Worm (Caenorhabditis elegans) whole organism, L4 larva: ENCODE data around the gene srp-7.

Source experiments
- ZK337.2 ChIP-seq: fragments of 200-800 bp; sonication (Bioruptor generic); IDR thresholded peaks from 2 replicates; pipeline ENCODE4 v1.3.6; 2022; ENCODE audit warnings: missing genetic modification reagents, missing genetic modification characterization, missing compliant biosample characterization
- ZK546.5 ChIP-seq, 2 experiments: sonication (generic microtip); optimal IDR thresholded peaks; 2 replicates each; lab custom pipeline; 2017; ENCODE audit warnings: missing biosample characterization in 2 of 2, missing genetic modification characterization in 2 of 2
- ama-1 ChIP-seq: fragments of 150-350 bp; optimal IDR thresholded peaks from 2 replicates; lab custom pipeline; 2014; ENCODE audit warnings: inconsistent platforms, mixed read lengths
- ceh-82 ChIP-seq: sonication (generic microtip); optimal IDR thresholded peaks from 2 replicates; lab custom pipeline; 2017; ENCODE audit warnings: missing biosample characterization, missing genetic modification characterization
- dmd-8 ChIP-seq: fragments of 200-800 bp; sonication (Bioruptor generic); IDR thresholded peaks from 2 replicates; pipeline ENCODE4 v1.3.6; 2022; ENCODE audit warnings: missing genetic modification characterization, missing compliant biosample characterization
- lin-13 ChIP-seq: fragments of 150-350 bp; optimal IDR thresholded peaks from 2 replicates; lab custom pipeline; 2014; ENCODE audit warnings: missing biosample characterization, missing genetic modification reagents, missing genetic modification characterization
- lin-39 ChIP-seq: fragments of 150-350 bp; optimal IDR thresholded peaks from 2 replicates; lab custom pipeline; 2014; ENCODE audit warnings: missing biosample characterization, missing genetic modification reagents, missing genetic modification characterization
- mdl-1 ChIP-seq, 2 experiments: fragments of 150-350 bp in 1 of 2; sonication (generic microtip) in 1 of 2; optimal IDR thresholded peaks; 2 replicates each; lab custom pipeline; 2014 to 2017; ENCODE audit warnings: missing biosample characterization in 2 of 2, missing genetic modification characterization in 2 of 2
- mdt-29 ChIP-seq: fragments of 200-800 bp; sonication (Bioruptor generic); IDR thresholded peaks from 2 replicates; pipeline ENCODE4 v1.3.6; 2022; ENCODE audit warnings: missing genetic modification reagents, missing genetic modification characterization, missing compliant biosample characterization
- nhr-76 ChIP-seq: fragments of 150-350 bp; optimal IDR thresholded peaks from 2 replicates; lab custom pipeline; 2014; ENCODE audit warnings: missing biosample characterization, missing genetic modification characterization
- nhr-77 ChIP-seq: fragments of 150-350 bp; optimal IDR thresholded peaks from 2 replicates; lab custom pipeline; 2014; ENCODE audit warnings: missing biosample characterization, missing genetic modification characterization
- pqm-1 ChIP-seq: sonication (generic microtip); optimal IDR thresholded peaks from 2 replicates; lab custom pipeline; 2017; ENCODE audit warnings: missing biosample characterization, missing genetic modification characterization
- skn-1 ChIP-seq: fragments of 150-350 bp; optimal IDR thresholded peaks from 2 replicates; lab custom pipeline; 2014; ENCODE audit warnings: missing biosample characterization, missing genetic modification characterization

ce11 chrV:8201229-8201858 is 22.4 kb downstream of the srp-7 start, which contains the start of gene cri-2:
- TF ChIP-seq lin-13 (GFP tag; lab: Kevin White, UChicago) (no peak), nhr-77 (tag; lab: Kevin White, UChicago) (no peak), pqm-1 (tag; lab: Kevin White, UChicago) (no peak), mdl-1 (tag; optimal IDR thresholded peaks at IDR 0.05; lab: Kevin White, UChicago) (no peak), ama-1 (lab: Kevin White, UChicago) (no peak), lin-39 (tag; lab: Kevin White, UChicago) (no peak), dmd-8 (GFP tag; lab: Robert Waterston, UW) (no peak), nhr-76 (tag; lab: Kevin White, UChicago) (no peak), ZK337.2 (no peak), mdt-29 (GFP tag; lab: Robert Waterston, UW) (no peak), ceh-82 (no peak), skn-1 (no peak), ZK546.5 (tag; optimal IDR thresholded peaks at IDR 0.05; lab: Kevin White, UChicago) (no peak)
